Worm (Caenorhabditis elegans): ENCODE measurements around the gene acr-18.

- TF ChIP-seq sea-1 (GFP tag; conservative IDR thresholded peaks at IDR 0.05) (no peak), scrt-1 (GFP tag; IDR thresholded peaks at IDR 0.05) (no peak), tra-4 (tag; optimal IDR thresholded peaks at IDR 0.05) (no peak), ama-1 (optimal IDR thresholded peaks at IDR 0.05) (no peak), ceh-36 (tag; optimal IDR thresholded peaks at IDR 0.05) (no peak), tbx-37 (GFP tag; conservative IDR thresholded peaks at IDR 0.05) (no peak), flt-1 (GFP tag; IDR thresholded peaks at IDR 0.05) (no peak), hmbx-1 (tag; optimal IDR thresholded peaks at IDR 0.05) (no peak), tbx-11 (GFP tag; IDR thresholded peaks at IDR 0.05) (no peak), hmg-4 (GFP tag; optimal IDR thresholded peaks at IDR 0.05) (no peak)
These were observed 37.0 kb downstream of the acr-18 start, which contains the start of gene lgc-31 for ce11 chrV:15521920-15522319.

Measured in whole organism, early embryonic.